Worm (Caenorhabditis elegans): Measurements from ENCODE around the gene oatr-1.

ce11 chrIII:6418254-6418653, 22.3 kb upstream of the oatr-1 start:
- TF ChIP-seq ama-1 (optimal IDR thresholded peaks at IDR 0.05), result no peak
- no peak for TF ChIP-seq tbx-11 (GFP tag; IDR thresholded peaks at IDR 0.05)
- no peak for TF ChIP-seq tbx-37 (GFP tag; conservative IDR thresholded peaks at IDR 0.05)
- TF ChIP-seq ceh-13 (GFP tag; optimal IDR thresholded peaks at IDR 0.05), result no peak
- TF ChIP-seq flt-1 (GFP tag; IDR thresholded peaks at IDR 0.05), result no peak
- no peak for TF ChIP-seq aly-1 (tag; optimal IDR thresholded peaks at IDR 0.05)
- TF ChIP-seq tra-4 (tag; optimal IDR thresholded peaks at IDR 0.05), result no peak
- no peak for TF ChIP-seq hmbx-1 (tag; optimal IDR thresholded peaks at IDR 0.05)
- TF ChIP-seq hmg-4 (GFP tag; optimal IDR thresholded peaks at IDR 0.05), result no peak
- no peak for TF ChIP-seq hnd-1 (tag; optimal IDR thresholded peaks at IDR 0.05)
- no peak for TF ChIP-seq B0310.2 (tag; optimal IDR thresholded peaks at IDR 0.05)

All from whole organism, early embryonic.